Worm (Caenorhabditis elegans) whole organism, L1 larva: ENCODE measurements around the gene npr-4.

Experiments
- C04F5.9 ChIP-seq: sonication (generic microtip); optimal IDR thresholded peaks from 2 replicates; lab custom pipeline; 2016; ENCODE audit warnings: missing genetic modification characterization, missing compliant biosample characterization
- C16A3.4 ChIP-seq: fragments of 150-350 bp; optimal IDR thresholded peaks from 2 replicates; lab custom pipeline; 2014; ENCODE audit warnings: missing biosample characterization, missing genetic modification characterization
- C34B4.2 ChIP-seq: sonication (generic microtip); optimal IDR thresholded peaks from 2 replicates; lab custom pipeline; 2017; ENCODE audit warnings: mild to moderate bottlenecking, missing genetic modification characterization, missing compliant biosample characterization
- F16B12.6 ChIP-seq: fragments of 150-350 bp; optimal IDR thresholded peaks from 2 replicates; lab custom pipeline; 2014; ENCODE audit warnings: missing biosample characterization, missing genetic modification characterization
- Y116A8C.19 ChIP-seq: sonication (generic microtip); optimal IDR thresholded peaks from 2 replicates; lab custom pipeline; 2016; ENCODE audit warnings: missing compliant biosample characterization, missing genetic modification characterization, borderline replicate concordance
- ama-1 ChIP-seq: fragments of 150-350 bp; optimal IDR thresholded peaks from 2 replicates; lab custom pipeline; 2014
- ceh-63 ChIP-seq: fragments of 200-800 bp; sonication (Bioruptor generic); optimal IDR thresholded peaks from 2 replicates; lab custom pipeline; 2018; ENCODE audit warnings: mild to moderate bottlenecking, missing genetic modification characterization, missing compliant biosample characterization
- ceh-8 ChIP-seq: fragments of 200-800 bp; sonication (Bioruptor generic); optimal IDR thresholded peaks from 2 replicates; lab custom pipeline; 2018; ENCODE audit warnings: mild to moderate bottlenecking, missing genetic modification characterization, moderate library complexity, missing compliant biosample characterization
- efl-1 ChIP-seq, 4 experiments: fragments of 150-350 bp; optimal IDR thresholded peaks in 3 of 4; peaks in 1 of 4; 1 replicate in 1 of 4; 2 replicates in 3 of 4; lab custom pipeline; 2014; ENCODE audit warnings: missing biosample characterization in 2 of 4, missing genetic modification characterization in 2 of 4, missing genetic modification reagents in 2 of 4
- efl-3 ChIP-seq: fragments of 200-800 bp; sonication (Bioruptor generic); optimal IDR thresholded peaks from 2 replicates; lab custom pipeline; 2018; ENCODE audit warnings: mild to moderate bottlenecking, missing genetic modification characterization, missing compliant biosample characterization
- egl-13 ChIP-seq: sonication (generic microtip); optimal IDR thresholded peaks from 2 replicates; lab custom pipeline; 2016; ENCODE audit warnings: missing genotype, missing genetic modification reagents, missing genetic modification characterization, missing compliant biosample characterization
- elt-2 ChIP-seq: sonication (generic microtip); optimal IDR thresholded peaks from 2 replicates; lab custom pipeline; 2016; ENCODE audit warnings: missing genetic modification characterization, mild to moderate bottlenecking, inconsistent platforms, missing compliant biosample characterization, missing genetic modification reagents
- fkh-10 ChIP-seq: sonication (generic microtip); optimal IDR thresholded peaks from 2 replicates; lab custom pipeline; 2017; ENCODE audit warnings: missing biosample characterization, missing genetic modification reagents, missing genetic modification characterization
- fkh-8 ChIP-seq: sonication (generic microtip); optimal IDR thresholded peaks from 2 replicates; lab custom pipeline; 2016; ENCODE audit warnings: mild to moderate bottlenecking, missing genetic modification characterization, missing compliant biosample characterization
- fos-1 ChIP-seq: fragments of 150-350 bp; optimal IDR thresholded peaks from 2 replicates; lab custom pipeline; 2014; ENCODE audit warnings: missing biosample characterization, missing genetic modification characterization
- grh-1 ChIP-seq: fragments of 200-800 bp; sonication (Bioruptor generic); IDR thresholded peaks from 2 replicates; pipeline ENCODE4 v1.3.6; 2022; ENCODE audit warnings: missing genetic modification reagents, missing genetic modification characterization, missing compliant biosample characterization
- hlh-17 ChIP-seq: fragments of 200-800 bp; sonication (Bioruptor generic); optimal IDR thresholded peaks from 2 replicates; lab custom pipeline; 2018; ENCODE audit warnings: missing genetic modification characterization, mild to moderate bottlenecking, missing compliant biosample characterization, moderate library complexity, borderline replicate concordance
- hlh-4 ChIP-seq: sonication (generic microtip); optimal IDR thresholded peaks from 2 replicates; lab custom pipeline; 2016; ENCODE audit warnings: mild to moderate bottlenecking, missing genetic modification characterization, missing compliant biosample characterization
- hpl-2 ChIP-seq: fragments of 150-350 bp; optimal IDR thresholded peaks from 2 replicates; lab custom pipeline; 2014; ENCODE audit warnings: missing biosample characterization, missing genetic modification reagents, missing genetic modification characterization
- lin-13 ChIP-seq: fragments of 150-350 bp; optimal IDR thresholded peaks from 2 replicates; lab custom pipeline; 2014; ENCODE audit warnings: missing biosample characterization, missing genetic modification reagents, missing genetic modification characterization
- lin-14 ChIP-seq: fragments of 200-800 bp; sonication (Bioruptor generic); optimal IDR thresholded peaks from 2 replicates; lab custom pipeline; 2018; ENCODE audit warnings: mild to moderate bottlenecking, missing genetic modification characterization, moderate library complexity, missing compliant biosample characterization
- lin-35 ChIP-seq, 2 experiments: fragments of 150-350 bp; optimal IDR thresholded peaks; 2 replicates each; lab custom pipeline; 2014; ENCODE audit warnings: missing biosample characterization in 2 of 2, missing genetic modification characterization in 2 of 2, missing genetic modification reagents in 2 of 2
- lin-39 ChIP-seq: fragments of 150-350 bp; optimal IDR thresholded peaks from 2 replicates; lab custom pipeline; 2014; ENCODE audit warnings: missing biosample characterization, missing genetic modification reagents, missing genetic modification characterization
- lsy-2 ChIP-seq, 2 experiments: fragments of 150-350 bp; optimal IDR thresholded peaks; 2 replicates each; lab custom pipeline; 2014; ENCODE audit warnings: missing biosample characterization in 2 of 2, missing genetic modification characterization in 2 of 2
- mab-9 ChIP-seq: fragments of 200-800 bp; sonication (Bioruptor generic); IDR thresholded peaks from 2 replicates; pipeline ENCODE4 v1.3.6; 2022; ENCODE audit warnings: missing genetic modification reagents, missing genetic modification characterization, missing compliant biosample characterization
- mef-2 ChIP-seq: fragments of 150-350 bp; optimal IDR thresholded peaks from 2 replicates; lab custom pipeline; 2014; ENCODE audit warnings: missing biosample characterization, missing genetic modification characterization
- mep-1 ChIP-seq: fragments of 150-350 bp; optimal IDR thresholded peaks from 2 replicates; lab custom pipeline; 2014; ENCODE audit warnings: missing biosample characterization, missing genetic modification characterization
- nhr-11 ChIP-seq: fragments of 150-350 bp; optimal IDR thresholded peaks from 2 replicates; lab custom pipeline; 2014; ENCODE audit warnings: missing biosample characterization, missing genetic modification characterization
- nhr-12 ChIP-seq: sonication (generic microtip); optimal IDR thresholded peaks from 2 replicates; lab custom pipeline; 2017; ENCODE audit warnings: missing biosample characterization, missing genetic modification characterization
- nhr-19 ChIP-seq: fragments of 200-800 bp; sonication (Bioruptor generic); conservative IDR thresholded peaks from 2 replicates; pipeline ENCODE4 v1.3.6; 2022; ENCODE audit warnings: missing genetic modification characterization, missing compliant biosample characterization
- nhr-237 ChIP-seq: fragments of 150-350 bp; optimal IDR thresholded peaks from 2 replicates; lab custom pipeline; 2014; ENCODE audit warnings: missing biosample characterization, missing genetic modification characterization
- nhr-47 ChIP-seq: sonication (generic microtip); optimal IDR thresholded peaks from 2 replicates; lab custom pipeline; 2016; ENCODE audit warnings: mild to moderate bottlenecking, missing genetic modification characterization, moderate library complexity, missing compliant biosample characterization
- nhr-71 ChIP-seq: sonication (generic microtip); optimal IDR thresholded peaks from 2 replicates; lab custom pipeline; 2016; ENCODE audit warnings: mild to moderate bottlenecking, missing genetic modification characterization, moderate library complexity, missing compliant biosample characterization
- nhr-76 ChIP-seq: sonication (generic microtip); optimal IDR thresholded peaks from 2 replicates; lab custom pipeline; 2017; ENCODE audit warnings: missing biosample characterization, missing genetic modification characterization
- nhr-84 ChIP-seq: sonication (generic microtip); optimal IDR thresholded peaks from 2 replicates; lab custom pipeline; 2017; ENCODE audit warnings: missing biosample characterization, missing genetic modification characterization
- nhr-85 ChIP-seq: sonication (generic microtip); peaks from one replicate; lab custom pipeline; 2016; ENCODE audit warnings: missing genetic modification characterization, inconsistent platforms, missing compliant biosample characterization
- pax-3 ChIP-seq: fragments of 200-800 bp; sonication (Bioruptor generic); optimal IDR thresholded peaks from 2 replicates; lab custom pipeline; 2018; ENCODE audit warnings: mild to moderate bottlenecking, missing genetic modification characterization, moderate library complexity, missing compliant biosample characterization
- pqm-1 ChIP-seq: sonication (generic microtip); optimal IDR thresholded peaks from 3 replicates; lab custom pipeline; 2017; ENCODE audit warnings: missing biosample characterization, missing genetic modification characterization
- rnt-1 ChIP-seq: sonication (generic microtip); optimal IDR thresholded peaks from 2 replicates; lab custom pipeline; 2016; ENCODE audit warnings: mild to moderate bottlenecking, missing genetic modification characterization, moderate library complexity, missing compliant biosample characterization
- snu-23 ChIP-seq: sonication (generic microtip); optimal IDR thresholded peaks from 2 replicates; lab custom pipeline; 2016; ENCODE audit warnings: missing genetic modification characterization, missing compliant biosample characterization
- sox-4 ChIP-seq: sonication (generic microtip); optimal IDR thresholded peaks from 2 replicates; lab custom pipeline; 2016; ENCODE audit warnings: missing genetic modification characterization, missing compliant biosample characterization
- sptf-1 ChIP-seq: fragments of 150-350 bp; optimal IDR thresholded peaks from 2 replicates; lab custom pipeline; 2014; ENCODE audit warnings: missing biosample characterization, missing genetic modification characterization
- sup-37 ChIP-seq: fragments of 200-800 bp; sonication (Bioruptor generic); optimal IDR thresholded peaks from 2 replicates; lab custom pipeline; 2018; ENCODE audit warnings: mild to moderate bottlenecking, missing genetic modification characterization, missing compliant biosample characterization
- swsn-7 ChIP-seq: sonication (generic microtip); optimal IDR thresholded peaks from 2 replicates; lab custom pipeline; 2016; ENCODE audit warnings: missing genetic modification characterization, missing compliant biosample characterization
- unc-86 ChIP-seq: sonication (generic microtip); optimal IDR thresholded peaks from 2 replicates; lab custom pipeline; 2016; ENCODE audit warnings: missing genetic modification characterization, missing compliant biosample characterization
- unc-98 ChIP-seq: fragments of 200-800 bp; sonication (Bioruptor generic); IDR thresholded peaks from 2 replicates; pipeline ENCODE4 v1.3.6; 2022; ENCODE audit warnings: missing genetic modification characterization, missing compliant biosample characterization
- vab-15 ChIP-seq: sonication (generic microtip); optimal IDR thresholded peaks from 2 replicates; lab custom pipeline; 2017; ENCODE audit warnings: missing genotype, mild to moderate bottlenecking, missing genetic modification characterization, missing compliant biosample characterization
- zag-1 ChIP-seq: fragments of 150-350 bp; optimal IDR thresholded peaks from 2 replicates; lab custom pipeline; 2014; ENCODE audit warnings: missing biosample characterization, missing genetic modification characterization
- zip-4 ChIP-seq: fragments of 200-800 bp; sonication (Bioruptor generic); optimal IDR thresholded peaks from 2 replicates; lab custom pipeline; 2018; ENCODE audit warnings: mild to moderate bottlenecking, missing genetic modification characterization, moderate library complexity, missing compliant biosample characterization
- ztf-4 ChIP-seq: fragments of 150-350 bp; optimal IDR thresholded peaks from 2 replicates; lab custom pipeline; 2014; ENCODE audit warnings: missing biosample characterization, missing genetic modification characterization

Gene npr-4

ce11 chrX:12525359-12525839 is 26.1 kb downstream of the npr-4 start, which contains the start of gene scd-1:
TSS of gene scd-1 (minus strand) at chrX:12525789.
- TF ChIP-seq hlh-17 (no peak), snu-23 (GFP tag; lab: Kevin White, UChicago) (no peak), swsn-7 (tag; lab: Kevin White, UChicago) (no peak), nhr-71 (tag; lab: Kevin White, UChicago) (no peak), lin-39 (tag; lab: Kevin White, UChicago) (no peak), mep-1 (no peak), C34B4.2 (tag; lab: Kevin White, UChicago) (no peak), ama-1 (lab: Kevin White, UChicago) (no peak), sptf-1 (tag; lab: Kevin White, UChicago) (no peak), grh-1 (GFP tag; lab: Robert Waterston, UW) (no peak), Y116A8C.19 (tag; lab: Kevin White, UChicago) (no peak), nhr-12 (tag; lab: Kevin White, UChicago) (no peak), zag-1 (tag; lab: Kevin White, UChicago) (no peak), zip-4 (GFP tag; lab: Kevin White, UChicago) (no peak), hlh-4 (tag; lab: Kevin White, UChicago) (no peak), mef-2 (tag; lab: Kevin White, UChicago) (no peak), ztf-4 (tag; lab: Kevin White, UChicago) (no peak), nhr-85 (no peak), vab-15 (tag; lab: Kevin White, UChicago) (no peak), nhr-76 (tag; lab: Kevin White, UChicago) (no peak)

- TF ChIP-seq elt-2 (tag; lab: Kevin White, UChicago) (no peak), rnt-1 (tag; lab: Kevin White, UChicago) (no peak), lin-14 (GFP tag; lab: Kevin White, UChicago) (no peak), efl-1 (optimal IDR thresholded peaks at IDR 0.05; lab: Kevin White, UChicago) (no peak), efl-1 (GFP tag; optimal IDR thresholded peaks at IDR 0.05 in 1 of 2; lab: Kevin White, UChicago) (no peak), zip-4 (GFP tag; lab: Kevin White, UChicago) (no peak), lin-35 (GFP tag; optimal IDR thresholded peaks at IDR 0.05; lab: Kevin White, UChicago) (no peak), pqm-1 (tag; lab: Kevin White, UChicago) (no peak), C04F5.9 (tag; lab: Kevin White, UChicago) (no peak), lsy-2 (tag; optimal IDR thresholded peaks at IDR 0.05; lab: Kevin White, UChicago) (no peak), nhr-47 (tag; lab: Kevin White, UChicago) (peak; percentile 54), C34B4.2 (tag; lab: Kevin White, UChicago) (no peak), mab-9 (GFP tag; lab: Robert Waterston, UW) (no peak), grh-1 (GFP tag; lab: Robert Waterston, UW) (no peak), fos-1 (tag; lab: Kevin White, UChicago) (no peak), ceh-63 (no peak), fkh-10 (GFP tag; lab: Kevin White, UChicago) (no peak), ceh-8 (no peak), nhr-237 (tag; lab: Kevin White, UChicago) (no peak), lin-39 (tag; lab: Kevin White, UChicago) (no peak), lin-13 (GFP tag; lab: Kevin White, UChicago) (no peak), nhr-84 (tag; lab: Kevin White, UChicago) (no peak), hpl-2 (GFP tag; lab: Kevin White, UChicago) (no peak), sox-4 (tag; lab: Kevin White, UChicago) (peak; percentile 60), egl-13 (tag; lab: Kevin White, UChicago) (peak; percentile 18), efl-3 (no peak), sptf-1 (tag; lab: Kevin White, UChicago) (no peak), zag-1 (tag; lab: Kevin White, UChicago) (no peak), nhr-71 (tag; lab: Kevin White, UChicago) (peak; percentile 60), F16B12.6 (no peak), nhr-76 (tag; lab: Kevin White, UChicago) (no peak), unc-98 (GFP tag; lab: Robert Waterston, UW) (no peak), sup-37 (GFP tag; lab: Kevin White, UChicago) (no peak), C16A3.4 (no peak), nhr-12 (tag; lab: Kevin White, UChicago) (no peak), nhr-85 (no peak), fkh-8 (peak; percentile 68), pax-3 (tag; lab: Kevin White, UChicago) (peak; percentile 75), vab-15 (tag; lab: Kevin White, UChicago) (no peak), nhr-11 (tag; lab: Kevin White, UChicago) (peak; percentile 59), unc-86 (no peak), nhr-19 (GFP tag; lab: Robert Waterston, UW) (no peak)
Measured at ce11 chrX:12524514-12524913, 27.0 kb downstream of the npr-4 start.
